Fruit fly (Drosophila melanogaster): Measurements from ENCODE around the gene CG18788.

- peak; percentile 42 for TF ChIP-seq Dll (optimal IDR thresholded peaks at IDR 0.05)
- no peak for TF ChIP-seq psq (optimal IDR thresholded peaks at IDR 0.05)
- TF ChIP-seq usp (GFP tag; optimal IDR thresholded peaks at IDR 0.05) = no peak
Measured at dm6 chr2L:12011682-12012655, 22.0 kb upstream of the CG18788 start.
